Fruit fly (Drosophila melanogaster) whole organism, embryonic: Measurements from ENCODE around the gene Fas3.

ENCODE experiments used
- B-H1 ChIP-seq: fragments of 200-800 bp; sonication (Bioruptor generic); IDR thresholded peaks from 3 replicates; pipeline ENCODE4 v1.3.6; 2022; ENCODE audit warnings: missing biosample characterization, missing genetic modification characterization
- Blimp-1 ChIP-seq: fragments of 200-800 bp; sonication (Bioruptor generic); optimal IDR thresholded peaks from 3 replicates; lab custom pipeline; 2018; ENCODE audit warnings: missing biosample characterization, missing genetic modification characterization, mild to moderate bottlenecking, moderate library complexity, missing genetic modification reagents
- CG1024 ChIP-seq: fragments of 200-800 bp; sonication (Bioruptor generic); IDR thresholded peaks from 2 replicates; pipeline ENCODE4 v1.3.6; 2022; ENCODE audit warnings: missing biosample characterization, missing genetic modification characterization
- CG10321 ChIP-seq: fragments of 200-800 bp; sonication (Bioruptor generic); IDR thresholded peaks from 2 replicates; pipeline ENCODE4 v1.3.6; 2022; ENCODE audit warnings: missing biosample characterization, missing genetic modification characterization
- CG11504 ChIP-seq: fragments of 200-800 bp; sonication (Bioruptor generic); optimal IDR thresholded peaks from 3 replicates; lab custom pipeline; 2019; ENCODE audit warnings: missing biosample characterization, mild to moderate bottlenecking, missing genetic modification characterization, moderate library complexity
- CG12236 ChIP-seq: fragments of 200-800 bp; sonication (Bioruptor generic); optimal IDR thresholded peaks from 2 replicates; lab custom pipeline; 2016; ENCODE audit warnings: missing biosample characterization, missing genetic modification characterization
- CG15011 ChIP-seq: fragments of 200-800 bp; sonication (Bioruptor generic); optimal IDR thresholded peaks from 3 replicates; lab custom pipeline; 2018; ENCODE audit warnings: missing biosample characterization, mild to moderate bottlenecking, missing genetic modification characterization
- CG17912 ChIP-seq: fragments of 200-800 bp; sonication (Bioruptor generic); optimal IDR thresholded peaks from 2 replicates; lab custom pipeline; 2018; ENCODE audit warnings: missing biosample characterization, mild to moderate bottlenecking, missing genetic modification characterization
- CG18262 ChIP-seq: fragments of 200-800 bp; optimal IDR thresholded peaks from 3 replicates; lab custom pipeline; 2019; ENCODE audit warnings: missing biosample characterization, mild to moderate bottlenecking, missing genetic modification characterization, moderate library complexity
- CG2202 ChIP-seq: fragments of 200-800 bp; sonication (Bioruptor generic); optimal IDR thresholded peaks from 2 replicates; lab custom pipeline; 2018; ENCODE audit warnings: missing biosample characterization, mild to moderate bottlenecking, missing genetic modification characterization
- CG2712 ChIP-seq: fragments of 200-800 bp; optimal IDR thresholded peaks from 3 replicates; lab custom pipeline; 2019; ENCODE audit warnings: missing biosample characterization, mild to moderate bottlenecking, missing genetic modification characterization, moderate library complexity
- CG3065 ChIP-seq: fragments of 200-800 bp; sonication (Bioruptor generic); optimal IDR thresholded peaks from 2 replicates; lab custom pipeline; 2016; ENCODE audit warnings: missing biosample characterization, missing genetic modification characterization
- CG32772 ChIP-seq: fragments of 200-800 bp; sonication (Bioruptor generic); IDR thresholded peaks from 2 replicates; pipeline ENCODE4 v1.3.6; 2022; ENCODE audit warnings: missing biosample characterization, missing genetic modification characterization
- CG3407 ChIP-seq: fragments of 200-800 bp; sonication (Bioruptor generic); optimal IDR thresholded peaks from 2 replicates; lab custom pipeline; 2018; ENCODE audit warnings: missing biosample characterization, mild to moderate bottlenecking, missing genetic modification characterization
- CG34224 ChIP-seq: fragments of 200-800 bp; sonication (Bioruptor generic); IDR thresholded peaks from 3 replicates; pipeline ENCODE4 v1.3.6; 2022; ENCODE audit warnings: missing biosample characterization, missing genetic modification characterization; ENCODE audit not compliant: partially characterized antibody
- CG4730 ChIP-seq: fragments of 200-800 bp; sonication (Bioruptor generic); IDR thresholded peaks from 2 replicates; pipeline ENCODE4 v1.3.6; 2022; ENCODE audit warnings: missing biosample characterization, missing genetic modification characterization
- CG5180 ChIP-seq: fragments of 200-800 bp; sonication (Bioruptor generic); optimal IDR thresholded peaks from 3 replicates; lab custom pipeline; 2017; ENCODE audit warnings: missing biosample characterization, missing genetic modification characterization, mild to moderate bottlenecking, moderate library complexity, missing genetic modification reagents
- CG6175 ChIP-seq: fragments of 200-800 bp; sonication (Bioruptor generic); IDR thresholded peaks from 3 replicates; pipeline ENCODE4 v1.3.6; 2022; ENCODE audit warnings: missing biosample characterization, missing genetic modification characterization
- CG8388 ChIP-seq: fragments of 200-800 bp; sonication (Bioruptor generic); optimal IDR thresholded peaks from 2 replicates; lab custom pipeline; 2019; ENCODE audit warnings: missing biosample characterization, mild to moderate bottlenecking, missing genetic modification characterization, moderate library complexity
- CG8924 ChIP-seq: fragments of 200-800 bp; optimal IDR thresholded peaks from 3 replicates; lab custom pipeline; 2019; ENCODE audit warnings: missing biosample characterization, mild to moderate bottlenecking, missing genetic modification characterization, moderate library complexity
- CG9797 ChIP-seq: fragments of 200-800 bp; sonication (Bioruptor generic); optimal IDR thresholded peaks from 3 replicates; lab custom pipeline; 2018; ENCODE audit warnings: missing biosample characterization, mild to moderate bottlenecking, missing genetic modification characterization
- CG9932 ChIP-seq: fragments of 200-800 bp; sonication (Bioruptor generic); IDR thresholded peaks from 2 replicates; pipeline ENCODE4 v1.3.6; 2022; ENCODE audit warnings: missing biosample characterization, missing genetic modification characterization
- Camta ChIP-seq: fragments of 200-800 bp; sonication (Bioruptor generic); optimal IDR thresholded peaks from 2 replicates; lab custom pipeline; 2016; ENCODE audit warnings: missing biosample characterization, missing genetic modification characterization
- D19A ChIP-seq: fragments of 200-800 bp; optimal IDR thresholded peaks from 3 replicates; lab custom pipeline; 2019; ENCODE audit warnings: missing biosample characterization, mild to moderate bottlenecking, missing genetic modification characterization, moderate library complexity
- GATAe ChIP-seq: fragments of 200-800 bp; sonication (Bioruptor generic); conservative IDR thresholded peaks from 2 replicates; pipeline ENCODE4 v1.3.6; 2022; ENCODE audit warnings: missing biosample characterization, missing genetic modification characterization
- HLH3B ChIP-seq: fragments of 200-800 bp; sonication (Bioruptor generic); IDR thresholded peaks from 2 replicates; pipeline ENCODE4 v1.3.6; 2022; ENCODE audit warnings: missing biosample characterization, missing genetic modification characterization
- Lim3 ChIP-seq: fragments of 200-800 bp; sonication (Bioruptor generic); IDR thresholded peaks from 2 replicates; pipeline ENCODE4 v1.3.6; 2022; ENCODE audit warnings: missing biosample characterization, missing genetic modification characterization
- Lpt ChIP-seq: fragments of >200 bp; optimal IDR thresholded peaks from 2 replicates; lab custom pipeline; 2018; ENCODE audit warnings: missing biosample characterization, missing genetic modification characterization
- Med ChIP-seq: fragments of 200-800 bp; sonication (Bioruptor generic); peaks from one replicate; lab custom pipeline; 2016; ENCODE audit warnings: missing biosample characterization, missing genetic modification characterization, mild to moderate bottlenecking, inconsistent platforms, moderate library complexity
- Sox102F ChIP-seq: fragments of 200-800 bp; sonication (Bioruptor generic); optimal IDR thresholded peaks from 2 replicates; lab custom pipeline; 2018; ENCODE audit warnings: missing biosample characterization, mild to moderate bottlenecking, missing genetic modification characterization, moderate library complexity
- Ssrp ChIP-seq: fragments of 200-800 bp; sonication (Bioruptor generic); optimal IDR thresholded peaks from 2 replicates; lab custom pipeline; 2018; ENCODE audit warnings: missing biosample characterization, mild to moderate bottlenecking, missing genetic modification characterization, moderate library complexity
- Xrp1 ChIP-seq: fragments of 200-800 bp; sonication (Bioruptor generic); IDR thresholded peaks from 2 replicates; pipeline ENCODE4 v1.3.6; 2022; ENCODE audit warnings: missing biosample characterization, missing genetic modification characterization
- cad ChIP-seq: fragments of >200 bp; optimal IDR thresholded peaks from 2 replicates; lab custom pipeline; 2017; ENCODE audit warnings: missing biosample characterization, missing genetic modification characterization
- cg ChIP-seq: fragments of 200-800 bp; sonication (Bioruptor generic); optimal IDR thresholded peaks from 3 replicates; lab custom pipeline; 2019; ENCODE audit warnings: missing biosample characterization, mild to moderate bottlenecking, missing genetic modification characterization, moderate library complexity
- crp ChIP-seq, 2 experiments: fragments of 200-800 bp; sonication (Bioruptor generic); optimal IDR thresholded peaks; 2 replicates in 1 of 2; 3 replicates in 1 of 2; lab custom pipeline; 2017; ENCODE audit warnings: missing biosample characterization in 2 of 2, missing genetic modification characterization in 2 of 2, mild to moderate bottlenecking in 1 of 2, moderate library complexity in 1 of 2
- cwo ChIP-seq: fragments of 200-800 bp; sonication (Bioruptor generic); optimal IDR thresholded peaks from 3 replicates; lab custom pipeline; 2017; ENCODE audit warnings: missing biosample characterization, missing genetic modification characterization, mild to moderate bottlenecking, moderate library complexity, missing genetic modification reagents
- dimm ChIP-seq: fragments of 200-800 bp; sonication (Bioruptor generic); IDR thresholded peaks from 2 replicates; pipeline ENCODE4 v1.3.6; 2022; ENCODE audit warnings: missing biosample characterization, missing genetic modification characterization
- dmrt11E ChIP-seq: fragments of 200-800 bp; sonication (Bioruptor generic); optimal IDR thresholded peaks from 3 replicates; lab custom pipeline; 2018; ENCODE audit warnings: missing biosample characterization, mild to moderate bottlenecking, missing genetic modification characterization, moderate library complexity
- en ChIP-seq: fragments of 200-800 bp; sonication (Bioruptor generic); optimal IDR thresholded peaks from 2 replicates; lab custom pipeline; 2016; ENCODE audit warnings: missing biosample characterization, missing genetic modification characterization
- grau ChIP-seq: fragments of 200-800 bp; optimal IDR thresholded peaks from 3 replicates; lab custom pipeline; 2019; ENCODE audit warnings: missing biosample characterization, mild to moderate bottlenecking, missing genetic modification characterization, moderate library complexity
- ham ChIP-seq: fragments of 200-800 bp; sonication (Bioruptor generic); IDR thresholded peaks from 2 replicates; pipeline ENCODE4 v1.3.6; 2022; ENCODE audit warnings: missing biosample characterization, missing genetic modification characterization
- ind ChIP-seq: fragments of 200-800 bp; sonication (Bioruptor generic); optimal IDR thresholded peaks from 3 replicates; lab custom pipeline; 2016; ENCODE audit warnings: missing biosample characterization, missing genetic modification characterization
- pfk ChIP-seq: fragments of 200-800 bp; sonication (Bioruptor generic); optimal IDR thresholded peaks from 2 replicates; lab custom pipeline; 2018; ENCODE audit warnings: missing biosample characterization, mild to moderate bottlenecking, missing genetic modification characterization, moderate library complexity
- pita ChIP-seq: fragments of 200-800 bp; sonication (Bioruptor generic); optimal IDR thresholded peaks from 2 replicates; lab custom pipeline; 2017; ENCODE audit warnings: missing biosample characterization, mild to moderate bottlenecking, missing genetic modification characterization
- pros ChIP-seq: fragments of 200-800 bp; sonication (Bioruptor generic); optimal IDR thresholded peaks from 3 replicates; lab custom pipeline; 2019; ENCODE audit warnings: missing biosample characterization, mild to moderate bottlenecking, missing genetic modification characterization, moderate library complexity
- repo ChIP-seq: fragments of 200-800 bp; sonication (Bioruptor generic); optimal IDR thresholded peaks from 2 replicates; lab custom pipeline; 2016; ENCODE audit warnings: missing biosample characterization, missing genetic modification characterization
- shn ChIP-seq: fragments of 200-800 bp; sonication (Bioruptor generic); optimal IDR thresholded peaks from 3 replicates; lab custom pipeline; 2016; ENCODE audit warnings: missing biosample characterization, missing genetic modification characterization
- tll ChIP-seq, 2 experiments: fragments of 200-800 bp in 1 of 2; fragments of >200 bp in 1 of 2; sonication (Bioruptor generic) in 1 of 2; optimal IDR thresholded peaks; 2 replicates each; lab custom pipeline; 2017 to 2019; ENCODE audit warnings: missing biosample characterization in 2 of 2, missing genetic modification characterization in 2 of 2, mild to moderate bottlenecking in 1 of 2, moderate library complexity in 1 of 2
- twi ChIP-seq: fragments of 200-800 bp; optimal IDR thresholded peaks from 2 replicates; lab custom pipeline; 2019; ENCODE audit warnings: missing biosample characterization, mild to moderate bottlenecking, missing genetic modification characterization, moderate library complexity
- zen ChIP-seq: fragments of 200-800 bp; sonication (Bioruptor generic); optimal IDR thresholded peaks from 3 replicates; lab custom pipeline; 2018; ENCODE audit warnings: missing biosample characterization, mild to moderate bottlenecking, missing genetic modification characterization, moderate library complexity

The Fas3 gene

DNA sequence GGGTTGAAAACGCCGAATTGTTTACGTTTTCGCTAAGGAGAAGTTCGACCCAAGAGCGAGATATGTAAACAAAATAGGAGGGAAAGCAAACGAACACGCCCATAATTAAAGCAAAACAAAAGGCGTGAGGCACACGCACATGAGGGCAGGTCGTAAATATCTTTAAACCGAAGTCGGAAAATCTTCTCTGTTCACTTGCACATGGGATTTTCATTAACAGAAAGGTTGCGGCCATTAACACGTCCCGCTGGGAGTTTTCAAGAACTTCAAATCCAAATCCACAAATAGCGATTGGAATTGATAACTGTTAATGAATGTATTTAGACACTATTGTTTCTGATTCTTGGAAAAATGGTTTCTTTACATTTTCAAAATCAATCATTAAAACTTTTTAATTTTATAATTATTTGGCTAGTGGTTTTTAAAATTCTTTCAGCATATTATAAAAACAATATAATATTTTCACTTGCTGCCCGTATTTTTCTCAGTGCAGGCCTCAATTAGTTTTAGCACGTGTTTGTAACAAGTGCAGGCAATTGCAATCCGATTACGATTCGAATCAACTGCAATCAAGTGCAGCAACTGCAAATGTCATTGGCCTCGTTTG is 14.0 kb downstream of the Fas3 start:
- TF ChIP-seq cad (GFP tag; lab: Kevin White, UChicago): peak; percentile 77
- TF ChIP-seq CG3065: no peak
- no peak for TF ChIP-seq shn (GFP tag; lab: Kevin White, UChicago)
- TF ChIP-seq D19A: peak; percentile 27
- TF ChIP-seq Lim3: no peak
- TF ChIP-seq CG6175 (GFP tag; lab: Robert Waterston, UW): no peak
- TF ChIP-seq tll (GFP tag; optimal IDR thresholded peaks at IDR 0.05; lab: Kevin White, UChicago): peak in 1 of 2 experiments; percentile 12
- no peak for TF ChIP-seq CG8388
- TF ChIP-seq CG12236 (GFP tag; lab: Kevin White, UChicago): no peak
- no peak for TF ChIP-seq repo
- no peak for TF ChIP-seq crp (GFP tag; optimal IDR thresholded peaks at IDR 0.05; lab: Kevin White, UChicago)
- no peak for TF ChIP-seq Blimp-1
- TF ChIP-seq CG34224: no peak
- TF ChIP-seq ham: no peak
- peak; percentile 32 for TF ChIP-seq dmrt11E
- no peak for TF ChIP-seq pfk
- peak; percentile 3 for TF ChIP-seq CG11504 (tag; lab: Kevin White, UChicago)
- TF ChIP-seq CG10321 (GFP tag; lab: Robert Waterston, UW): no peak
- no peak for TF ChIP-seq dimm (GFP tag; lab: Robert Waterston, UW)
- no peak for TF ChIP-seq ind (GFP tag; lab: Kevin White, UChicago)
- TF ChIP-seq Med (GFP tag; lab: Kevin White, UChicago): peak; percentile 33
- TF ChIP-seq CG18262 (tag; lab: Kevin White, UChicago): peak; percentile 29
- no peak for TF ChIP-seq HLH3B
- TF ChIP-seq cg (GFP tag; lab: Kevin White, UChicago): no peak
- no peak for TF ChIP-seq CG32772 (GFP tag; lab: Robert Waterston, UW)
- no peak for TF ChIP-seq CG4730 (GFP tag; lab: Robert Waterston, UW)
- no peak for TF ChIP-seq CG8924 (tag; lab: Kevin White, UChicago)
- no peak for TF ChIP-seq CG9797 (GFP tag; lab: Kevin White, UChicago)
- no peak for TF ChIP-seq cwo (GFP tag; lab: Kevin White, UChicago)
- no peak for TF ChIP-seq CG1024 (GFP tag; lab: Robert Waterston, UW)
- TF ChIP-seq Lpt (GFP tag; lab: Kevin White, UChicago): no peak
- peak; percentile 3 for TF ChIP-seq Sox102F (GFP tag; lab: Kevin White, UChicago)
- peak; percentile 66 for TF ChIP-seq twi (tag; lab: Kevin White, UChicago)
- no peak for TF ChIP-seq grau (tag; lab: Kevin White, UChicago)
- TF ChIP-seq Ssrp (tag; lab: Kevin White, UChicago): peak; percentile 21
- no peak for TF ChIP-seq CG3407 (GFP tag; lab: Kevin White, UChicago)
- TF ChIP-seq GATAe (GFP tag; lab: Robert Waterston, UW): no peak
- TF ChIP-seq Camta (GFP tag; lab: Kevin White, UChicago): no peak
- no peak for TF ChIP-seq B-H1 (GFP tag; lab: Robert Waterston, UW)
- TF ChIP-seq en: no peak
- no peak for TF ChIP-seq CG15011 (GFP tag; lab: Kevin White, UChicago)
- no peak for TF ChIP-seq CG2202 (tag; lab: Kevin White, UChicago)
- TF ChIP-seq CG17912 (GFP tag; lab: Kevin White, UChicago): no peak
- no peak for TF ChIP-seq CG5180 (GFP tag; lab: Kevin White, UChicago)
- TF ChIP-seq zen (tag; lab: Kevin White, UChicago): peak; percentile 83
- peak; percentile 39 for TF ChIP-seq pros (GFP tag; lab: Kevin White, UChicago)
- TF ChIP-seq CG2712 (tag; lab: Kevin White, UChicago): peak; percentile 36
- TF ChIP-seq pita (GFP tag; lab: Kevin White, UChicago): no peak
- TF ChIP-seq Xrp1 (GFP tag; lab: Robert Waterston, UW): peak; percentile 42; the same call in 1 of the 2 replicates
- TF ChIP-seq CG9932 (GFP tag; lab: Robert Waterston, UW): no peak
